Worm (Caenorhabditis elegans) whole organism, young adult: ENCODE results near the gene clec-239.

ENCODE experiments used
- F10E7.11 ChIP-seq: sonication (generic microtip); optimal IDR thresholded peaks from 2 replicates; lab custom pipeline; 2017; ENCODE audit warnings: mild to moderate bottlenecking, missing genetic modification characterization, moderate library complexity, missing compliant biosample characterization
- cebp-2 ChIP-seq: fragments of 200-800 bp; sonication (Bioruptor generic); IDR thresholded peaks from 2 replicates; pipeline ENCODE4 v1.3.6; 2022; ENCODE audit warnings: missing genetic modification characterization, missing compliant biosample characterization
- ceh-58 ChIP-seq: fragments of 200-800 bp; sonication (Bioruptor generic); IDR thresholded peaks from 2 replicates; pipeline ENCODE4 v1.3.6; 2022; ENCODE audit warnings: missing genetic modification characterization, missing compliant biosample characterization
- him-1 ChIP-seq: sonication (generic microtip); optimal IDR thresholded peaks from 2 replicates; lab custom pipeline; 2016; ENCODE audit warnings: missing genotype, missing genetic modification reagents, missing genetic modification characterization, missing compliant biosample characterization
- nhr-120 ChIP-seq: fragments of 200-800 bp; sonication (Bioruptor generic); IDR thresholded peaks from 2 replicates; pipeline ENCODE4 v1.3.6; 2022; ENCODE audit warnings: missing genetic modification characterization, missing compliant biosample characterization
- snpc-4 ChIP-seq, 5 experiments: fragments of 150-350 bp in 1 of 5; sonication (generic microtip) in 4 of 5; optimal IDR thresholded peaks; 2 replicates each; lab custom pipeline; 2014 to 2018; ENCODE audit warnings: missing genetic modification characterization in 5 of 5, missing biosample characterization in 3 of 5, antibody characterized with exemption in 2 of 5, mild to moderate bottlenecking in 2 of 5, missing compliant biosample characterization in 2 of 5, missing genotype in 2 of 5, moderate library complexity in 2 of 5, missing genetic modification reagents in 1 of 5
- unc-62 ChIP-seq: fragments of 150-350 bp; optimal IDR thresholded peaks from 2 replicates; lab custom pipeline; 2014; ENCODE audit warnings: missing biosample characterization, missing genetic modification reagents, missing genetic modification characterization

DNA sequence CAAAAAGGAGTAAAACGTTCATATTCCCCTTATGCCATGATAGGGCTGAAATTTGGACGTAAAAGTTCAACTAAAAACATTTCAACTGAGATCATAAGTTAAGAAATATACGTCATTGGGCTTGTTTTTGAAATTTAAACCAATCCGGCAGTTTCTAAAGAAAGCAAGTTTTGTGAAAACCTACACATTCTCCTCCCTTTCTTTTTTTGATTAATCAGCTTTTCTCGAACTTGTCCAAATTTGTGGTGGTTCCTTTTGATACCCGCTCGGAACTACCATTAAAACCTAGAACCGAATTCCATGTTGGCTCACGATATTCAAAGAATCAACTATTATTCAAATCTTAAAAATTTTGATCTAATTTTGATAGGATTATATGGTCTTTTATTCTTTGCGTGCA lies 24.0 kb downstream of the clec-239 start, which contains the start of gene srz-54:
- no peak for TF ChIP-seq F10E7.11 (tag; lab: Kevin White, UChicago)
- TF ChIP-seq unc-62 = no peak
- TF ChIP-seq nhr-120 (GFP tag; lab: Robert Waterston, UW) = no peak
- TF ChIP-seq ceh-58 (GFP tag; lab: Robert Waterston, UW) = no peak
- no peak for TF ChIP-seq cebp-2
- no peak for TF ChIP-seq snpc-4 (GFP tag; optimal IDR thresholded peaks at IDR 0.05; lab: Kevin White, UChicago)
- no peak for TF ChIP-seq snpc-4 (tag; optimal IDR thresholded peaks at IDR 0.05; lab: Kevin White, UChicago)
- no peak for TF ChIP-seq him-1 (tag; lab: Kevin White, UChicago)
